Fruit fly (Drosophila melanogaster) whole organism, prepupa: ENCODE results near the gene Cep135.

Source experiments
- Blimp-1 ChIP-seq: fragments of 200-800 bp; sonication (Bioruptor generic); optimal IDR thresholded peaks from 3 replicates; lab custom pipeline; 2017; ENCODE audit warnings: missing biosample characterization, missing genetic modification characterization, mild to moderate bottlenecking, moderate library complexity, missing genetic modification reagents
- CG10631 ChIP-seq: fragments of 200-800 bp; sonication (Bioruptor generic); optimal IDR thresholded peaks from 2 replicates; lab custom pipeline; 2016; ENCODE audit warnings: missing biosample characterization, missing genetic modification characterization
- CG11294 ChIP-seq: fragments of 200-800 bp; sonication (Bioruptor generic); IDR thresholded peaks from 2 replicates; pipeline ENCODE4 v1.3.6; 2022; ENCODE audit warnings: missing biosample characterization, missing genetic modification characterization
- CG11902 ChIP-seq: fragments of 200-800 bp; sonication (Bioruptor generic); optimal IDR thresholded peaks from 3 replicates; lab custom pipeline; 2016; ENCODE audit warnings: missing biosample characterization, missing genetic modification characterization
- CG1621 ChIP-seq: fragments of 200-800 bp; sonication (Bioruptor generic); optimal IDR thresholded peaks from 3 replicates; lab custom pipeline; 2018; ENCODE audit warnings: missing biosample characterization, mild to moderate bottlenecking, missing genetic modification characterization
- CG16779 ChIP-seq: fragments of 200-800 bp; sonication (Bioruptor generic); optimal IDR thresholded peaks from 3 replicates; lab custom pipeline; 2017; ENCODE audit warnings: missing biosample characterization, mild to moderate bottlenecking, missing genetic modification characterization
- CG3032 ChIP-seq: fragments of 200-800 bp; optimal IDR thresholded peaks from 2 replicates; lab custom pipeline; 2019; ENCODE audit warnings: missing biosample characterization, mild to moderate bottlenecking, missing genetic modification characterization, moderate library complexity
- CG31627 ChIP-seq: fragments of 200-800 bp; sonication (Bioruptor generic); optimal IDR thresholded peaks from 3 replicates; lab custom pipeline; 2016; ENCODE audit warnings: missing biosample characterization, missing genetic modification characterization
- CG32006 ChIP-seq: fragments of 200-800 bp; sonication (Bioruptor generic); optimal IDR thresholded peaks from 3 replicates; lab custom pipeline; 2017; ENCODE audit warnings: missing biosample characterization, mild to moderate bottlenecking, missing genetic modification characterization
- CG6163 ChIP-seq: fragments of 200-800 bp; sonication (Bioruptor generic); IDR thresholded peaks from 3 replicates; pipeline ENCODE4 v1.3.6; 2022; ENCODE audit warnings: missing biosample characterization, missing genetic modification characterization
- CG6792 ChIP-seq: fragments of 200-800 bp; sonication (Bioruptor generic); optimal IDR thresholded peaks from 3 replicates; lab custom pipeline; 2016; ENCODE audit warnings: missing biosample characterization, missing genetic modification characterization
- CG6808 ChIP-seq: fragments of 200-800 bp; sonication (Bioruptor generic); optimal IDR thresholded peaks from 3 replicates; lab custom pipeline; 2017; ENCODE audit warnings: missing biosample characterization, missing genetic modification characterization, mild to moderate bottlenecking, moderate library complexity, missing genetic modification reagents
- CG6854 ChIP-seq: fragments of 200-800 bp; sonication (Bioruptor generic); optimal IDR thresholded peaks from 2 replicates; lab custom pipeline; 2017; ENCODE audit warnings: missing biosample characterization, mild to moderate bottlenecking, missing genetic modification characterization
- CG7368 ChIP-seq: fragments of 200-800 bp; sonication (Bioruptor generic); optimal IDR thresholded peaks from 3 replicates; lab custom pipeline; 2016; ENCODE audit warnings: missing biosample characterization, missing genetic modification characterization
- CG8119 ChIP-seq: fragments of 200-800 bp; sonication (Bioruptor generic); IDR thresholded peaks from 3 replicates; pipeline ENCODE4 v1.3.6; 2022; ENCODE audit warnings: missing biosample characterization, missing genetic modification characterization
- CG9139 ChIP-seq: fragments of 200-800 bp; sonication (Bioruptor generic); optimal IDR thresholded peaks from 3 replicates; lab custom pipeline; 2017; ENCODE audit warnings: missing biosample characterization, mild to moderate bottlenecking, missing genetic modification characterization
- Eip78C ChIP-seq: fragments of 200-800 bp; sonication (Bioruptor generic); peaks from one replicate; lab custom pipeline; 2016; ENCODE audit warnings: missing biosample characterization, missing genetic modification characterization
- Eip93F ChIP-seq: fragments of 200-800 bp; sonication (Bioruptor generic); optimal IDR thresholded peaks from 2 replicates; lab custom pipeline; 2016; ENCODE audit warnings: missing biosample characterization, mild to moderate bottlenecking, missing genetic modification characterization
- Ets21C ChIP-seq: fragments of 200-800 bp; sonication (Bioruptor generic); optimal IDR thresholded peaks from 3 replicates; lab custom pipeline; 2016; ENCODE audit warnings: missing biosample characterization, missing genetic modification characterization
- Gug ChIP-seq: fragments of 200-800 bp; sonication (Bioruptor generic); IDR thresholded peaks from 2 replicates; pipeline ENCODE4 v1.3.6; 2022; ENCODE audit warnings: missing biosample characterization, missing genetic modification characterization
- Lpt ChIP-seq: fragments of 200-800 bp; sonication (Bioruptor generic); optimal IDR thresholded peaks from 3 replicates; lab custom pipeline; 2016; ENCODE audit warnings: missing biosample characterization, missing genetic modification characterization
- OdsH ChIP-seq: fragments of 200-800 bp; sonication (Bioruptor generic); optimal IDR thresholded peaks from 3 replicates; lab custom pipeline; 2016; ENCODE audit warnings: missing biosample characterization, missing genetic modification characterization
- Smox ChIP-seq: fragments of 200-800 bp; sonication (Bioruptor generic); optimal IDR thresholded peaks from 3 replicates; lab custom pipeline; 2016; ENCODE audit warnings: missing biosample characterization, missing genetic modification characterization
- Sox102F ChIP-seq: fragments of 200-800 bp; sonication (Bioruptor generic); optimal IDR thresholded peaks from 2 replicates; lab custom pipeline; 2016; ENCODE audit warnings: missing biosample characterization, mild to moderate bottlenecking, missing genetic modification characterization
- Sox15 ChIP-seq: fragments of 200-800 bp; sonication (Bioruptor generic); optimal IDR thresholded peaks from 3 replicates; lab custom pipeline; 2016; ENCODE audit warnings: missing biosample characterization, missing genetic modification characterization
- acj6 ChIP-seq: fragments of 200-800 bp; sonication (Bioruptor generic); optimal IDR thresholded peaks from 3 replicates; lab custom pipeline; 2016; ENCODE audit warnings: missing biosample characterization, missing genetic modification characterization
- dac ChIP-seq: fragments of 200-800 bp; sonication (Bioruptor generic); optimal IDR thresholded peaks from 2 replicates; lab custom pipeline; 2017; ENCODE audit warnings: missing biosample characterization, mild to moderate bottlenecking, missing genetic modification characterization
- dsx ChIP-seq: fragments of 200-800 bp; optimal IDR thresholded peaks from 3 replicates; lab custom pipeline; 2019; ENCODE audit warnings: missing biosample characterization, mild to moderate bottlenecking, missing genetic modification characterization, moderate library complexity; ENCODE audit not compliant: poor library complexity, severe bottlenecking
- eg ChIP-seq: fragments of 200-800 bp; sonication (Bioruptor generic); IDR thresholded peaks from 3 replicates; pipeline ENCODE4 v1.3.6; 2022; ENCODE audit warnings: missing biosample characterization, missing genetic modification characterization
- fd59A ChIP-seq: fragments of 200-800 bp; sonication (Bioruptor generic); optimal IDR thresholded peaks from 2 replicates; lab custom pipeline; 2017; ENCODE audit warnings: missing biosample characterization, mild to moderate bottlenecking, missing genetic modification characterization, missing genetic modification reagents
- fd85E ChIP-seq: fragments of 200-800 bp; sonication (Bioruptor generic); optimal IDR thresholded peaks from 3 replicates; lab custom pipeline; 2016; ENCODE audit warnings: missing biosample characterization, missing genetic modification characterization
- fkh ChIP-seq: fragments of 200-800 bp; sonication (Bioruptor generic); optimal IDR thresholded peaks from 3 replicates; lab custom pipeline; 2017; ENCODE audit warnings: missing biosample characterization, mild to moderate bottlenecking, missing genetic modification characterization, moderate library complexity
- lz ChIP-seq: fragments of 200-800 bp; sonication (Bioruptor generic); optimal IDR thresholded peaks from 3 replicates; lab custom pipeline; 2016; ENCODE audit warnings: missing biosample characterization, missing genetic modification characterization
- pdm3 ChIP-seq: fragments of 200-800 bp; sonication (Bioruptor generic); optimal IDR thresholded peaks from 3 replicates; lab custom pipeline; 2016; ENCODE audit warnings: missing biosample characterization, missing genetic modification characterization
- ss ChIP-seq, 2 experiments: fragments of 200-800 bp; sonication (Bioruptor generic); optimal IDR thresholded peaks; 2 replicates in 1 of 2; 3 replicates in 1 of 2; lab custom pipeline; 2017 to 2018; ENCODE audit warnings: mild to moderate bottlenecking in 2 of 2, missing biosample characterization in 2 of 2, missing genetic modification characterization in 2 of 2, moderate library complexity in 1 of 2
- svp ChIP-seq: fragments of 200-800 bp; sonication (Bioruptor generic); peaks from one replicate; lab custom pipeline; 2016; ENCODE audit warnings: missing biosample characterization, missing genetic modification characterization
- topi ChIP-seq: fragments of 200-800 bp; sonication (Bioruptor generic); optimal IDR thresholded peaks from 3 replicates; lab custom pipeline; 2016; ENCODE audit warnings: missing biosample characterization, missing genetic modification characterization
- vri ChIP-seq: fragments of 200-800 bp; sonication (Bioruptor generic); optimal IDR thresholded peaks from 3 replicates; lab custom pipeline; 2016; ENCODE audit warnings: missing biosample characterization, mild to moderate bottlenecking, missing genetic modification characterization

Cep135 gene

DNA sequence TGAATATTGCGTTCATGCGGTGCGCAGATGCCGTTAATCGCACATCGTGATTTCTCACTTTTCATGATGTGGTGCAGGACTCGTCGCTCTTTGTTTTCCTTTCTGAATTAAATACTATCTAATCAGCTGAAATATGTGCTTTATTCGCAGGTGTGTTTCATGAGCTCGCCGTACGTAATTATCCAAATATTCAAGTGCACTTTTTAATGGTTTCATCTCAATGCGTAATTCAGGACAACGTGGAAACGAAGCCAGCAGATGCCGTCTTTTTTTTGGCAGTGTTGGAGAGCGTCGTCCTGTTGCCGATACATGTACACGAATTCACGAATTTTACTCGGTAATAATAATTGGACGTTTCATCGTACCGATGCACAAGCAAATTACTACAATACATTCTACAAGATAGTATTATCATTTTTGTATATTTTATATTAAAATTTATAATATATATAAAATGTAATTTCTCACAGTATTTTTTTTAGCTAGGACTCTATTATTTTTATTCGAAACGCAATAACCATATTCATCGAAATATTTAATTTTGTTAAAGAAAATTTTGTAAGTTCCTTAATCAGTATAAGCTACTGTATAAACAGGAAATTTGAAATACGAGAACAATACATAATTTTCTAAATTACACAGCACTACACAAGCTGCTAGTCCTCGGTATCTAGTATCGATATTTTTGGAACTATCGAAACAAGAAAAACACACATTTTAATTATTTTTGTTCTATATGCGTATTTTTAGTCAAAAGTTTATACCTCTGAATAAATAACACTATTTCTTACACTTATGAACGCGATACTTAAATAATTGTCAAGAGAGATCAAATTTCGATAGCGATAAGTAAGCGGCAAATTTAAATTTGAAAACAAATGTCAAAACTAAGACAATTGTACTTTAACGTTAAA lies 20.4 kb downstream of the Cep135 start, which contains the start of gene CG12316 (continued):
- peak; percentile 85 for TF ChIP-seq Eip93F (GFP tag; lab: Kevin White, UChicago)
- TF ChIP-seq Smox (GFP tag; lab: Kevin White, UChicago) = peak; percentile 95
- peak; percentile 93 for TF ChIP-seq dac (GFP tag; lab: Kevin White, UChicago)
- peak; percentile 95 for TF ChIP-seq pdm3 (GFP tag; lab: Kevin White, UChicago)
- TF ChIP-seq topi (GFP tag; lab: Kevin White, UChicago) = peak; percentile 97
- TF ChIP-seq CG31627 (GFP tag; lab: Kevin White, UChicago) = peak; percentile 97
- peak; percentile 95 for TF ChIP-seq CG6163
- peak; percentile 93 for TF ChIP-seq CG3032 (tag; lab: Kevin White, UChicago)
- TF ChIP-seq Blimp-1 (GFP tag; lab: Kevin White, UChicago) = peak; percentile 81
- peak; percentile 95 for TF ChIP-seq CG6808 (GFP tag; lab: Kevin White, UChicago)
- peak; percentile 83 for TF ChIP-seq CG11902
- peak; percentile 99 for TF ChIP-seq Eip78C (GFP tag; lab: Kevin White, UChicago)
- TF ChIP-seq eg (GFP tag; lab: Robert Waterston, UW) = peak; percentile 90
- TF ChIP-seq fkh (GFP tag; lab: Kevin White, UChicago) = no peak
- peak; percentile 84 for TF ChIP-seq Gug (GFP tag; lab: Robert Waterston, UW)
- TF ChIP-seq ss (GFP tag; optimal IDR thresholded peaks at IDR 0.05; lab: Kevin White, UChicago) = peak; percentile 96
- TF ChIP-seq CG16779 (tag; lab: Kevin White, UChicago) = peak; percentile 93
- peak; percentile 95 for TF ChIP-seq CG6792 (GFP tag; lab: Kevin White, UChicago)
- TF ChIP-seq Sox15 (GFP tag; lab: Kevin White, UChicago) = peak; percentile 91
- peak; percentile 94 for TF ChIP-seq Ets21C

DNA sequence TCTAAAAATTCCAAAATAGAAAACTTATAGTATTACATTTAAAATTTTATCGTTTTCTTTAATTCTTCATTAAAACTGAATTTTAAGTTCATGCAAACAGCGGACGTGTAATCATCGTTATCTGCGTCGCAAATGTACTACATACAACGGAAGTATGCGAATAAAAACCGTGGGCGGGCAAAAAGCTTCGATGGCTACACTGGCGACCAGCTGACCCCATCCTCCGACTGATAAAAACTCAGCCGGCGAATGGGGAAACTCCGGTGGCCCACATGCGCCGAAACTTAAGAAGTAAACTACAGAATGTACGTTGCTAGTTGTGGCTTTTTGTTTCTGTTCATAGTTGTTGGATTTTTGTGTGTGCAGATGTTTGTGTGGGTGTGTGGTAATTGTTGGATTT lies 21.3 kb downstream of the Cep135 start:
- no peak for TF ChIP-seq Smox (GFP tag; lab: Kevin White, UChicago)
- TF ChIP-seq Eip78C (GFP tag; lab: Kevin White, UChicago) = peak; percentile 19
- TF ChIP-seq svp (GFP tag; lab: Kevin White, UChicago) = peak; percentile 78

DNA sequence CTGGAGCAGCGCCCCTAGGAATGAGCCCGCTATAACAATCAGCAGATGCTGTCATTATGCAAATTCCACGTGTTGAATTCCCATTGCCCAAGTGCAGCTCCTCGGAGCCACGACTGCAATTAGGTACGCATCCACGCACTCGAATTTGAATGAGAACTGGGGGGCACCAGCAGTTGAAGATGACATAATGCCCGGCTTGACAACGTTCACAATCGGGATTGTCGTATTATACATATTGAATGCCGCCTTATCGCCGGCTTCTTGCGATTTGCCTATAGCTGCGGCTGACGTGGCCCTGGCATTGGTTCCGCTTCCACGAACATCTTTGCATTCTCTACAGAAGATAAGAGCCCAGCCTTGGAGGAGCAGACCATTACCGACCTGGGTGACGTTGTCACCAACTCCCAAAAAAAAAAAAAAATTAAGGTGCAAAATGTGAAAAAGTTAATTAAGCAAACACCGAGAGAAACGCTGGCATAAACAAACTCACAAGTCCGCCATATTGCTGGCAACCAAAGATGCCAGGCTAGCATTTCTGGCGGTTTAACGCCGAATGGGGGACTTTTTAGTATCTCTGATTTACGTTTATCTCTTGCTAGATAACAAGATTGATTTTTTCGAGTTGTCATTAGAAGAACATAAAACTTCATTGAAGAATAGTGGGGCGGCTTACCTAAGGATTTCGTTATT lies 23.9 kb downstream of the Cep135 start:
- TF ChIP-seq svp (GFP tag; lab: Kevin White, UChicago) (peak; percentile 64), lz (no peak), Eip78C (GFP tag; lab: Kevin White, UChicago) (peak; percentile 41), CG7368 (no peak), CG1621 (tag; lab: Kevin White, UChicago) (no peak), topi (GFP tag; lab: Kevin White, UChicago) (no peak), CG11294 (GFP tag; lab: Robert Waterston, UW) (no peak), Ets21C (no peak), CG6163 (peak; percentile 19; the same call in 1 of the 3 replicates), vri (GFP tag; lab: Kevin White, UChicago) (peak; percentile 96), eg (GFP tag; lab: Robert Waterston, UW) (peak; percentile 34; the same call in 1 of the 3 replicates)

DNA sequence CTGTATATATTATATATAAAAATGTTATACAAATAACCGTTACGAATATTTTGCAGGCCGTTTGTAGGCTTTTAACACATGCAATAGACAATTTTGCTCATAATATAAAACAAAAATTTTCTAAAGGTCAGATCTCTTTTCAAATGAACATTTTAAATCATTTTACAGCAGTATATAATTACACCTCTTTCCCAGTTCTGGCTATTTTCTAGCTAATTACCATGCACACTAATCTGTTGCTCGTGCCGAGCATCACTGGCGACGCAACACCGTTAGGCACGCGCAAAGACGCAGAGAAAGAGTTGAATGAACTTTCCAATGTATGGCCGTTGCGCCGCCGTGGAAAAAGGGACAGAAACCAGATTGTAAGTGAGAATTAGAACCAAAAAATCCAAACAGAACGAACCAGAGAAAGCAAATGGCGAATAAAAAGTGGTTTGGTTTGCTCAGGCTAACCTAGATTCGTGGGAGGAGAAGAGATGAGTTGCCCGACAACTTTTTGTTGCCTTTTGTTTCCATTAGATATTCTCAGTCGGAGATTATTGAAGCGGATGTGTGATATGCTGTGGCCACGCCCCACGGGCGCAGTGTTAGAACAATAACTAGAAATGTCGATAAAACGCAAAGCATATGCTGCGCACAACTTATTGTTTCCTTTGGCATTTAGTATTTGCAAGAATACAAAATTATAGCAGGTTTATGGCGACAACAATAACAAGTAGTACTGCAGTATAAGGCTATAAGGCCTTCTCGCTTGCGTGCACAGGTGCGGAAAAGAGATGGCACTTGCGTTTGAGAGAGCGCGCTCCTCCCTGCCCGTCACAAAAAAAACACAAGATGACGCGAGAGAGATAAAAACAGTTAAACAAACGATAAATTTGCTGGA lies 24.8 kb downstream of the Cep135 start:
- TF ChIP-seq CG32006 (GFP tag; lab: Kevin White, UChicago) = peak; percentile 52
- no peak for TF ChIP-seq CG10631 (GFP tag; lab: Kevin White, UChicago)
- no peak for TF ChIP-seq Eip93F (GFP tag; lab: Kevin White, UChicago)
- no peak for TF ChIP-seq CG6792 (GFP tag; lab: Kevin White, UChicago)
- no peak for TF ChIP-seq Ets21C
- peak; percentile 14 for TF ChIP-seq CG1621 (tag; lab: Kevin White, UChicago)
- TF ChIP-seq ss (GFP tag; optimal IDR thresholded peaks at IDR 0.05; lab: Kevin White, UChicago) = peak; percentile 17 to 48
- TF ChIP-seq OdsH (GFP tag; lab: Kevin White, UChicago) = no peak
- no peak for TF ChIP-seq CG9139
- no peak for TF ChIP-seq dsx (GFP tag; lab: Kevin White, UChicago)
- TF ChIP-seq Blimp-1 (GFP tag; lab: Kevin White, UChicago) = no peak
- no peak for TF ChIP-seq CG3032 (tag; lab: Kevin White, UChicago)
- TF ChIP-seq Sox102F = no peak
- no peak for TF ChIP-seq fd59A (GFP tag; lab: Kevin White, UChicago)
- no peak for TF ChIP-seq fd85E (GFP tag; lab: Kevin White, UChicago)
- TF ChIP-seq acj6 = peak; percentile 12
- peak; percentile 51 for TF ChIP-seq CG8119
- no peak for TF ChIP-seq CG6854 (GFP tag; lab: Kevin White, UChicago)
- TF ChIP-seq topi (GFP tag; lab: Kevin White, UChicago) = no peak
- peak; percentile 61 for TF ChIP-seq Lpt (GFP tag; lab: Kevin White, UChicago)
